Worm (Caenorhabditis elegans) whole organism, L4 larva: Measurements from ENCODE around the gene sql-1.

Experiments used
- F10B5.3 ChIP-seq: sonication (generic microtip); optimal IDR thresholded peaks from 2 replicates; lab custom pipeline; 2016; ENCODE audit warnings: mild to moderate bottlenecking, missing genetic modification characterization, missing compliant biosample characterization
- F44E2.7 ChIP-seq: fragments of 200-800 bp; sonication (Bioruptor generic); IDR thresholded peaks from 2 replicates; pipeline ENCODE4 v2.1.2; 2022; ENCODE audit warnings: missing genetic modification characterization, missing compliant biosample characterization
- T20F7.1 ChIP-seq: fragments of 200-800 bp; sonication (Bioruptor generic); optimal IDR thresholded peaks from 2 replicates; lab custom pipeline; 2018; ENCODE audit warnings: mild to moderate bottlenecking, missing genetic modification characterization, missing compliant biosample characterization
- T26A8.4 ChIP-seq: fragments of 200-800 bp; sonication (Bioruptor generic); IDR thresholded peaks from 2 replicates; pipeline ENCODE4 v1.3.6; 2022; ENCODE audit warnings: missing genetic modification characterization, missing compliant biosample characterization
- aha-1 ChIP-seq: fragments of 150-350 bp; peaks from one replicate; lab custom pipeline; 2014; ENCODE audit warnings: missing biosample characterization, missing genetic modification characterization
- ama-1 ChIP-seq: fragments of 150-350 bp; optimal IDR thresholded peaks from 2 replicates; lab custom pipeline; 2014; ENCODE audit warnings: inconsistent platforms, mixed read lengths
- ceh-28 ChIP-seq: fragments of 150-350 bp; optimal IDR thresholded peaks from 2 replicates; lab custom pipeline; 2014; ENCODE audit warnings: missing biosample characterization, missing genetic modification reagents, missing genetic modification characterization
- ces-1 ChIP-seq: fragments of 150-350 bp; sonication (generic microtip); optimal IDR thresholded peaks from 4 replicates; lab custom pipeline; 2014; ENCODE audit warnings: missing biosample characterization, missing genetic modification reagents, missing genetic modification characterization
- cey-2 ChIP-seq: sonication (generic microtip); optimal IDR thresholded peaks from 3 replicates; lab custom pipeline; 2017; ENCODE audit warnings: missing genetic modification characterization, mild to moderate bottlenecking, missing compliant biosample characterization, antibody characterized with exemption, borderline replicate concordance; ENCODE audit not compliant: insufficient read depth
- daf-16 ChIP-seq, 3 experiments: sonication (generic microtip); optimal IDR thresholded peaks; 2 replicates each; lab custom pipeline; 2016 to 2017; ENCODE audit warnings: missing genetic modification characterization in 3 of 3, missing genetic modification reagents in 3 of 3, mild to moderate bottlenecking in 2 of 3, missing compliant biosample characterization in 2 of 3, missing biosample characterization in 1 of 3, moderate library complexity in 1 of 3
- dmd-6 ChIP-seq: fragments of 200-800 bp; sonication (Bioruptor generic); IDR thresholded peaks from 2 replicates; pipeline ENCODE4 v1.3.6; 2022; ENCODE audit warnings: missing genetic modification reagents, missing genetic modification characterization, missing compliant biosample characterization
- dmd-8 ChIP-seq: fragments of 200-800 bp; sonication (Bioruptor generic); IDR thresholded peaks from 2 replicates; pipeline ENCODE4 v1.3.6; 2022; ENCODE audit warnings: missing genetic modification characterization, missing compliant biosample characterization
- duxl-1 ChIP-seq: sonication (generic microtip); optimal IDR thresholded peaks from 2 replicates; lab custom pipeline; 2016; ENCODE audit warnings: mild to moderate bottlenecking, missing genetic modification characterization, moderate library complexity, missing compliant biosample characterization; ENCODE audit not compliant: poor library complexity
- dve-1 ChIP-seq: sonication (generic microtip); optimal IDR thresholded peaks from 2 replicates; lab custom pipeline; 2017; ENCODE audit warnings: antibody characterized with exemption, mild to moderate bottlenecking, missing genetic modification characterization, missing compliant biosample characterization; ENCODE audit not compliant: insufficient read depth
- egl-27 ChIP-seq: sonication (generic microtip); optimal IDR thresholded peaks from 3 replicates; lab custom pipeline; 2017; ENCODE audit warnings: missing biosample characterization, missing genetic modification reagents, missing genetic modification characterization
- egl-43 ChIP-seq: fragments of 200-800 bp; sonication (Bioruptor generic); IDR thresholded peaks from 2 replicates; pipeline ENCODE4 v1.3.6; 2022; ENCODE audit warnings: missing genetic modification reagents, missing genetic modification characterization, missing compliant biosample characterization
- hlh-30 ChIP-seq: sonication (generic microtip); optimal IDR thresholded peaks from 2 replicates; lab custom pipeline; 2017; ENCODE audit warnings: antibody characterized with exemption, mild to moderate bottlenecking, missing genetic modification characterization, missing compliant biosample characterization; ENCODE audit not compliant: insufficient read depth
- hmg-1.1 ChIP-seq: fragments of 200-800 bp; sonication (Bioruptor generic); IDR thresholded peaks from 2 replicates; pipeline ENCODE4 v1.3.6; 2022; ENCODE audit warnings: missing genetic modification reagents, missing genetic modification characterization, missing compliant biosample characterization
- lin-13 ChIP-seq: fragments of 150-350 bp; optimal IDR thresholded peaks from 2 replicates; lab custom pipeline; 2014; ENCODE audit warnings: missing biosample characterization, missing genetic modification reagents, missing genetic modification characterization
- lin-29 ChIP-seq: fragments of 200-800 bp; sonication (Bioruptor generic); IDR thresholded peaks from 2 replicates; pipeline ENCODE4 v1.3.6; 2022; ENCODE audit warnings: missing genetic modification reagents, missing genetic modification characterization, missing compliant biosample characterization
- lin-38 ChIP-seq: fragments of 200-800 bp; sonication (Bioruptor generic); IDR thresholded peaks from 2 replicates; pipeline ENCODE4 v1.3.6; 2022; ENCODE audit warnings: missing genetic modification reagents, missing genetic modification characterization, missing compliant biosample characterization
- lin-39 ChIP-seq: fragments of 150-350 bp; optimal IDR thresholded peaks from 2 replicates; lab custom pipeline; 2014; ENCODE audit warnings: missing biosample characterization, missing genetic modification reagents, missing genetic modification characterization
- lsy-2 ChIP-seq, 2 experiments: fragments of 150-350 bp in 1 of 2; sonication (generic microtip) in 1 of 2; optimal IDR thresholded peaks; 2 replicates each; lab custom pipeline; 2014 to 2017; ENCODE audit warnings: missing biosample characterization in 2 of 2, missing genetic modification characterization in 2 of 2
- madf-9 ChIP-seq: fragments of 200-800 bp; sonication (Bioruptor generic); conservative IDR thresholded peaks from 2 replicates; pipeline ENCODE4 v1.3.6; 2022; ENCODE audit warnings: missing genetic modification reagents, missing genetic modification characterization, missing compliant biosample characterization
- mes-2 ChIP-seq: sonication (generic microtip); optimal IDR thresholded peaks from 2 replicates; lab custom pipeline; 2016; ENCODE audit warnings: missing genotype, mild to moderate bottlenecking, missing genetic modification characterization, missing compliant biosample characterization; ENCODE audit not compliant: poor library complexity, severe bottlenecking
- mxl-3 ChIP-seq: fragments of 200-800 bp; sonication (Bioruptor generic); optimal IDR thresholded peaks from 2 replicates; lab custom pipeline; 2018; ENCODE audit warnings: mild to moderate bottlenecking, missing genetic modification characterization, missing compliant biosample characterization
- nhr-237 ChIP-seq: sonication (generic microtip); optimal IDR thresholded peaks from 2 replicates; lab custom pipeline; 2017; ENCODE audit warnings: missing biosample characterization, missing genetic modification characterization
- nhr-28 ChIP-seq: fragments of 150-350 bp; optimal IDR thresholded peaks from 2 replicates; lab custom pipeline; 2014; ENCODE audit warnings: missing biosample characterization, missing genetic modification characterization
- nhr-41 ChIP-seq: fragments of 200-800 bp; sonication (Bioruptor generic); IDR thresholded peaks from 2 replicates; pipeline ENCODE4 v1.3.6; 2022; ENCODE audit warnings: missing genetic modification reagents, missing genetic modification characterization, missing compliant biosample characterization
- php-3 ChIP-seq: fragments of 200-800 bp; sonication (Bioruptor generic); IDR thresholded peaks from 2 replicates; pipeline ENCODE4 v1.3.6; 2022; ENCODE audit warnings: missing genetic modification reagents, missing genetic modification characterization, missing compliant biosample characterization
- pqm-1 ChIP-seq: sonication (generic microtip); optimal IDR thresholded peaks from 2 replicates; lab custom pipeline; 2017; ENCODE audit warnings: missing biosample characterization, missing genetic modification characterization
- set-16 ChIP-seq: fragments of 200-800 bp; sonication (Bioruptor generic); IDR thresholded peaks from 2 replicates; pipeline ENCODE4 v1.3.6; 2022; ENCODE audit warnings: missing genetic modification reagents, missing genetic modification characterization, missing compliant biosample characterization
- snpc-4 ChIP-seq: fragments of 150-350 bp; optimal IDR thresholded peaks from 2 replicates; lab custom pipeline; 2014; ENCODE audit warnings: missing biosample characterization, missing genetic modification characterization
- spr-3 ChIP-seq: fragments of 200-800 bp; sonication (Bioruptor generic); optimal IDR thresholded peaks from 2 replicates; lab custom pipeline; 2018; ENCODE audit warnings: mild to moderate bottlenecking, missing genetic modification characterization, missing compliant biosample characterization
- unc-130 ChIP-seq: sonication (generic microtip); optimal IDR thresholded peaks from 2 replicates; lab custom pipeline; 2016; ENCODE audit warnings: missing genetic modification reagents, missing genetic modification characterization, missing compliant biosample characterization
- vab-7 ChIP-seq: fragments of 200-800 bp; sonication (Bioruptor generic); IDR thresholded peaks from 2 replicates; pipeline ENCODE4 v1.3.6; 2022; ENCODE audit warnings: missing genetic modification reagents, missing genetic modification characterization, missing compliant biosample characterization

The sql-1 gene

ce11 chrIII:12453315-12453714 lies 46.0 kb upstream of the sql-1 start, which contains the start of gene ani-1 (continued):
- TF ChIP-seq snpc-4, result no peak
- TF ChIP-seq F10B5.3 (tag; lab: Kevin White, UChicago), result no peak
- peak; percentile 92 for TF ChIP-seq ama-1 (lab: Kevin White, UChicago)
- TF ChIP-seq egl-43 (GFP tag; lab: Robert Waterston, UW), result no peak
- TF ChIP-seq hmg-1.1 (GFP tag; lab: Robert Waterston, UW), result peak; percentile 40; the same call in 1 of the 2 replicates
- no peak for TF ChIP-seq nhr-41 (GFP tag; lab: Robert Waterston, UW)
- no peak for TF ChIP-seq lin-29 (GFP tag; lab: Robert Waterston, UW)
- TF ChIP-seq lin-13 (GFP tag; lab: Kevin White, UChicago), result peak; percentile 40
- TF ChIP-seq egl-27 (tag; lab: Kevin White, UChicago), result no peak
- TF ChIP-seq set-16 (GFP tag; lab: Robert Waterston, UW), result no peak
- TF ChIP-seq php-3 (GFP tag; lab: Robert Waterston, UW), result no peak
- no peak for TF ChIP-seq T20F7.1 (GFP tag; lab: Kevin White, UChicago)
- TF ChIP-seq dmd-8 (GFP tag; lab: Robert Waterston, UW), result no peak

ce11 chrIII:12453785-12454184 lies 45.6 kb upstream of the sql-1 start:
- TF ChIP-seq ceh-28 (tag; lab: Kevin White, UChicago), result peak; percentile 62
- peak; percentile 89 for TF ChIP-seq aha-1
- no peak for TF ChIP-seq ces-1 (GFP tag; lab: Kevin White, UChicago)
- TF ChIP-seq vab-7 (GFP tag; lab: Robert Waterston, UW), result no peak
- no peak for TF ChIP-seq unc-130 (GFP tag; lab: Kevin White, UChicago)
- peak; percentile 29 for TF ChIP-seq dve-1 (tag; lab: Kevin White, UChicago)
- TF ChIP-seq mes-2, result peak; percentile 19
- peak; percentile 32 for TF ChIP-seq nhr-28 (tag; lab: Kevin White, UChicago)
- no peak for TF ChIP-seq spr-3 (GFP tag; lab: Kevin White, UChicago)
- peak; percentile 44 for TF ChIP-seq php-3 (GFP tag; lab: Robert Waterston, UW)
- no peak for TF ChIP-seq madf-9 (GFP tag; lab: Robert Waterston, UW)
- TF ChIP-seq daf-16 (GFP tag; optimal IDR thresholded peaks at IDR 0.05; lab: Kevin White, UChicago), result no peak
- peak; percentile 75 for TF ChIP-seq daf-16 (tag; optimal IDR thresholded peaks at IDR 0.05; lab: Kevin White, UChicago)
- peak; percentile 75 for TF ChIP-seq pqm-1 (tag; lab: Kevin White, UChicago)
- TF ChIP-seq hlh-30 (tag; lab: Kevin White, UChicago), result peak; percentile 2
- no peak for TF ChIP-seq nhr-237
- TF ChIP-seq cey-2 (tag; lab: Kevin White, UChicago), result no peak
- TF ChIP-seq dmd-6 (GFP tag; lab: Robert Waterston, UW), result peak; percentile 31

- TF ChIP-seq F44E2.7, result no peak
- TF ChIP-seq aha-1, result peak; percentile 49
- TF ChIP-seq lin-39 (tag; lab: Kevin White, UChicago), result no peak
- TF ChIP-seq duxl-1 (tag; lab: Kevin White, UChicago), result no peak
- TF ChIP-seq lin-38 (GFP tag; lab: Robert Waterston, UW), result peak; percentile 67
- TF ChIP-seq mxl-3 (GFP tag; lab: Kevin White, UChicago), result no peak
- peak in 1 of 2 experiments; percentile 33 for TF ChIP-seq lsy-2 (tag; optimal IDR thresholded peaks at IDR 0.05; lab: Kevin White, UChicago)
- TF ChIP-seq egl-43 (GFP tag; lab: Robert Waterston, UW), result no peak
- TF ChIP-seq mes-2, result peak; percentile 47
- no peak for TF ChIP-seq T26A8.4 (GFP tag; lab: Robert Waterston, UW)
Measured at ce11 chrIII:12455651-12456420, 43.5 kb upstream of the sql-1 start.
